Worm (Caenorhabditis elegans) whole organism, early embryonic: ENCODE measurements around the gene ifa-1.

Experiments
- F13C5.2 ChIP-seq: sonication (generic microtip); optimal IDR thresholded peaks from 2 replicates; lab custom pipeline; 2017; ENCODE audit warnings: mild to moderate bottlenecking, missing genetic modification characterization, inconsistent platforms, missing compliant biosample characterization
- aly-1 ChIP-seq: sonication (generic microtip); optimal IDR thresholded peaks from 2 replicates; lab custom pipeline; 2016; ENCODE audit warnings: missing genetic modification characterization, missing compliant biosample characterization
- ama-1 ChIP-seq: fragments of 150-350 bp; optimal IDR thresholded peaks from 2 replicates; lab custom pipeline; 2014
- ceh-13 ChIP-seq: fragments of 200-800 bp; sonication (Bioruptor generic); optimal IDR thresholded peaks from 2 replicates; lab custom pipeline; 2018; ENCODE audit warnings: mild to moderate bottlenecking, missing genetic modification characterization, missing compliant biosample characterization
- ceh-36 ChIP-seq: sonication (generic microtip); optimal IDR thresholded peaks from 2 replicates; lab custom pipeline; 2016; ENCODE audit warnings: missing genetic modification characterization, inconsistent platforms, missing compliant biosample characterization
- ets-7 ChIP-seq: sonication (generic microtip); optimal IDR thresholded peaks from 2 replicates; lab custom pipeline; 2016; ENCODE audit warnings: missing genotype, missing genetic modification characterization, missing compliant biosample characterization
- flt-1 ChIP-seq: fragments of 200-800 bp; sonication (Bioruptor generic); IDR thresholded peaks from 2 replicates; pipeline ENCODE4 v1.3.6; 2022; ENCODE audit warnings: missing genetic modification characterization, missing compliant biosample characterization
- hmbx-1 ChIP-seq: sonication (generic microtip); optimal IDR thresholded peaks from 2 replicates; lab custom pipeline; 2016; ENCODE audit warnings: mild to moderate bottlenecking, missing genetic modification characterization, missing compliant biosample characterization
- hmg-4 ChIP-seq: fragments of 200-800 bp; sonication (Bioruptor generic); optimal IDR thresholded peaks from 2 replicates; lab custom pipeline; 2018; ENCODE audit warnings: mild to moderate bottlenecking, missing genetic modification characterization, missing compliant biosample characterization
- pes-1 ChIP-seq: fragments of 200-800 bp; sonication (Bioruptor generic); IDR thresholded peaks from 2 replicates; pipeline ENCODE4 v1.3.6; 2022; ENCODE audit warnings: missing genetic modification reagents, missing genetic modification characterization, missing compliant biosample characterization
- scrt-1 ChIP-seq: fragments of 200-800 bp; sonication (Bioruptor generic); IDR thresholded peaks from 2 replicates; pipeline ENCODE4 v1.3.6; 2022; ENCODE audit warnings: missing genetic modification characterization, missing compliant biosample characterization
- sea-1 ChIP-seq: fragments of 200-800 bp; sonication (Bioruptor generic); conservative IDR thresholded peaks from 2 replicates; pipeline ENCODE4 v1.3.6; 2022; ENCODE audit warnings: missing genetic modification characterization, missing compliant biosample characterization
- tbx-11 ChIP-seq: fragments of 200-800 bp; sonication (Bioruptor generic); IDR thresholded peaks from 2 replicates; pipeline ENCODE4 v1.3.6; 2022; ENCODE audit warnings: missing genetic modification characterization, missing compliant biosample characterization
- tbx-37 ChIP-seq: fragments of 200-800 bp; sonication (Bioruptor generic); conservative IDR thresholded peaks from 2 replicates; pipeline ENCODE4 v1.3.6; 2022; ENCODE audit warnings: missing genetic modification reagents, missing genetic modification characterization, missing compliant biosample characterization
- tra-4 ChIP-seq: sonication (generic microtip); optimal IDR thresholded peaks from 2 replicates; lab custom pipeline; 2017; ENCODE audit warnings: missing genetic modification characterization, missing compliant biosample characterization

The ifa-1 gene

DNA sequence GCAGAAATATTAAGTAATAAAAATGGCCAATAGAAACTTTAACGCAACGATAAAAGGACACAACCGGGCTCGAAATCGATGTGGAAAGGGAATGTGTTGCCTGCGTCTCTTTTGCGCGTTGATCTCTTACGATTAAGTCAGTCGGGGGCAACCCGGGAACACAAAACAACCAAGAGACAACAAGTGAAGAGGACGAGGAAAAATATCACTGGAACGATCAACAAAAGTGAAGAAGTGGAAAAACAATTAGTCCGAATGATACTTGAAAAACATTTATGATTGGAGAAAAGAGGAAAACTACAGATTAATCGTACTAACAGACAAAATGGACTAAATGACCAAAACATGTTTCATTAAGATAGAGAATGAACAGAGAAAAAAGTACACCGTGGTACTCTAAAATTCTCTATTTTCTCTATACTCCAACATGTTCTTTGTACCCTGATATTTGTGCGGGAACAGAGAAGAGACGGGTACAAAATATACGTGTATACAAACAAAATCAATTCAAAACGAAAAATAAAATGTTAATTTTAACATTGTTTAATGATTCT lies 39.4 kb downstream of the ifa-1 start, which contains the start of gene F08G12.5:
Gene F08G12.5, minus strand, starts transcription at position 1 of the 554 bp plus-strand sequence.
- TF ChIP-seq scrt-1 (GFP tag; lab: Robert Waterston, UW) (no peak), ceh-36 (tag; lab: Kevin White, UChicago) (no peak), aly-1 (tag; lab: Kevin White, UChicago) (no peak)

DNA sequence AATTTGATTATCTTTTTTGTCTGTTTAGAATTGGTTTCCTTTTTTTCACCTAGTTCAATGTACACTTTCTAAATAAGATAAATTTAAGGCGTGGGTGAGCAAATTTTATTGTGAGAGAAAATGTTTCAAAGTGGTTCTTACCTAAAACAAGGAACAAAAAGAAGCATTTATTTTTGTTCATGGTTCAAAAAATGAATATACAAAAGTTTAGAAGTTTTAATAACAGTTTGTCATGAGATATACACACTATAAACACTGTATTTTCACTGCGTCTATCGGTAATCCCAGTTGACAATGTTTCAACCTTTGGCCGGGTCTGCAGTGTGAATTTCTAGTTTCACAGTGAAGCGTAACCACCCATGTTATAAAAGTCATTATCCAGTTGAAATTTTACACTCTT lies 44.4 kb downstream of the ifa-1 start, which contains the start of gene F08G12.11:
Gene F08G12.11, minus strand, starts transcription at position 181 of the 400 bp plus-strand sequence.
- no peak for TF ChIP-seq hmg-4 (GFP tag; lab: Kevin White, UChicago)
- TF ChIP-seq flt-1 (GFP tag; lab: Robert Waterston, UW): no peak
- TF ChIP-seq ceh-13 (GFP tag; lab: Kevin White, UChicago): no peak

- TF ChIP-seq tbx-37 (GFP tag; lab: Robert Waterston, UW) (no peak), sea-1 (GFP tag; lab: Robert Waterston, UW) (no peak), hmbx-1 (tag; lab: Kevin White, UChicago) (no peak), ceh-13 (GFP tag; lab: Kevin White, UChicago) (no peak), hmg-4 (GFP tag; lab: Kevin White, UChicago) (no peak), pes-1 (no peak), aly-1 (tag; lab: Kevin White, UChicago) (no peak), ets-7 (no peak), F13C5.2 (tag; lab: Kevin White, UChicago) (no peak)
These were observed 45.8 kb downstream of the ifa-1 start, which contains the start of gene nlp-57 for ce11 chrX:11316750-11317149. TSS of gene nlp-57 (plus strand) at chrX:11317050.

- no peak for TF ChIP-seq hmg-4 (GFP tag; lab: Kevin White, UChicago)
- TF ChIP-seq sea-1 (GFP tag; lab: Robert Waterston, UW): no peak
- TF ChIP-seq ama-1 (lab: Kevin White, UChicago): no peak
These were observed 47.0 kb downstream of the ifa-1 start, which contains the start of gene hizr-1 for ce11 chrX:11317939-11318338. TSS of gene hizr-1 (plus strand) at chrX:11318278.

DNA sequence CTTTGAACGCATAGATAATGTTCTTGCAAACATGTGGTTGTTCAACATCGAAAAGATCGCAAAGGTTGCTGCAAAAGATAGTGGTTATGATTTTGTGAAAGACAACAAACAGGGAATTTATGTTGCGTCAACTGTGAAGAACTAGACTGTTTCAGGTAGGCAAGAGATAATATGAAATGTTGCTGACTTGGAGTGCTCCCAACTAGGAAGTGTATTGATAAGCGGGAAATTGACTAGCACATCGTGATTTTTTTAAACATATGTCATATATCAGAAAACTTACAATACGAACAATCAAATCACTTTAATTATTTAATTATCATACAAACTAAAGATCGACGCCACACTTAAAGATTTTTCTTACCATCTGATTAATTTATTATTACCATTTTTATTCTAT lies 52.2 kb downstream of the ifa-1 start:
- no peak for TF ChIP-seq hmbx-1 (tag; lab: Kevin White, UChicago)
- no peak for TF ChIP-seq ets-7
- TF ChIP-seq scrt-1 (GFP tag; lab: Robert Waterston, UW): no peak
- TF ChIP-seq F13C5.2 (tag; lab: Kevin White, UChicago): no peak
- no peak for TF ChIP-seq tra-4 (tag; lab: Kevin White, UChicago)
- no peak for TF ChIP-seq tbx-11 (GFP tag; lab: Robert Waterston, UW)
- TF ChIP-seq aly-1 (tag; lab: Kevin White, UChicago): no peak
- no peak for TF ChIP-seq pes-1

DNA sequence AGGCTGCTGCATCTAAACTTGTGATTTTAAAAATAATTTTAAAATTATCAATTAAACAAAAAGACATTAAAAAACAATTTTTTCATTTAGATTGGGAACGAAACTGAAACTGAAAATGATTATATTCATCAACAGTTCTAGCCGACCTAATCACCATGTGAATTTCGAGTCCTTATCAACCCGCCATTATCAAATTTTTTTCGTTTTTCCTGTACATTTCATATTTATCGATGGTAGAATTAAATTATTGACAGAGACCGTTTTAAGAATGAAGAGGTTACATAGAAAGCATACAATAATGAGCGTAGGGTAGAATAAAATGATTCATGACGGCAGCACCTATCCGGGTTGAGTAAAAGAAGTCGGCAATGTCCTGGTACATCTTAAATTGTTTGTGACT lies 53.3 kb downstream of the ifa-1 start, which contains the start of gene asm-2:
Gene asm-2, minus strand, starts transcription at position 12 of the 400 bp plus-strand sequence.
- no peak for TF ChIP-seq hmg-4 (GFP tag; lab: Kevin White, UChicago)
- no peak for TF ChIP-seq hmbx-1 (tag; lab: Kevin White, UChicago)
- no peak for TF ChIP-seq pes-1
- no peak for TF ChIP-seq tbx-37 (GFP tag; lab: Robert Waterston, UW)
- no peak for TF ChIP-seq tbx-11 (GFP tag; lab: Robert Waterston, UW)
- TF ChIP-seq flt-1 (GFP tag; lab: Robert Waterston, UW): no peak
- TF ChIP-seq ceh-13 (GFP tag; lab: Kevin White, UChicago): no peak
- no peak for TF ChIP-seq sea-1 (GFP tag; lab: Robert Waterston, UW)
- no peak for TF ChIP-seq ceh-36 (tag; lab: Kevin White, UChicago)
- TF ChIP-seq ama-1 (lab: Kevin White, UChicago): no peak
- TF ChIP-seq ets-7: no peak
